Worm (Caenorhabditis elegans) whole organism, midembryonic: ENCODE measurements around the gene F35F10.7.

Source experiments
- flt-1 ChIP-seq: fragments of 200-800 bp; sonication (Bioruptor generic); IDR thresholded peaks from 2 replicates; pipeline ENCODE4 v1.3.6; 2022; ENCODE audit warnings: missing genetic modification characterization, missing compliant biosample characterization
- med-1 ChIP-seq: sonication (generic microtip); optimal IDR thresholded peaks from 2 replicates; lab custom pipeline; 2017; ENCODE audit warnings: missing genetic modification characterization, mild to moderate bottlenecking, missing compliant biosample characterization, antibody characterized with exemption, missing genetic modification reagents; ENCODE audit not compliant: insufficient read depth
- tab-1 ChIP-seq: fragments of 200-800 bp; sonication (Bioruptor generic); IDR thresholded peaks from 2 replicates; pipeline ENCODE4 v1.3.6; 2022; ENCODE audit warnings: missing genetic modification characterization, missing compliant biosample characterization

DNA sequence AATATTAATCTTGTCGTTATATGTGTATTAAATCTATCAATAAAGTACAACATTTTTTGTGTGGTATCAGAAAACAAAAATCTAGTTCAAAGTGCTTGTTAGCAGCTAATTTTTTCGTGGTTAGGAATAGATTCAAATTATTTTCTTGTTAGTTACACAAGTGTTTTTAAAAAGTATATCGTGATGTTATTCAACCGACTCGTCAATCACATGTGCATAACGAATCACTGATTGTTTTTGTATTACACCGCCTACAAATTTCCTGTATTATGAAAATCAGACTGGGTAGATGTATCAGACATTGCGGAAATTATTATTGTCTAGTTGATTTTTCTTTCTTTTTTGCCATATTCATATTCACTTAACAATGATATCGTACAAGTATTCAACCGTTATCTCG lies 4.3 kb downstream of the F35F10.7 start, which contains the start of gene str-64:
- TF ChIP-seq flt-1 (GFP tag; lab: Robert Waterston, UW) (no peak), med-1 (GFP tag; lab: Kevin White, UChicago) (no peak), tab-1 (GFP tag; lab: Robert Waterston, UW) (no peak)
